Fruit fly (Drosophila melanogaster): ENCODE data around the gene Edem1.

The Edem1 gene

dm6 chrX:1858867-1859266 is 49.8 kb downstream of the Edem1 start, which contains the start of gene Lamtor5 (continued):
- TF ChIP-seq lola (GFP tag; optimal IDR thresholded peaks at IDR 0.05) = peak in 1 of 3 experiments; percentile 21
- TF ChIP-seq klu (GFP tag; IDR thresholded peaks at IDR 0.05) = peak; percentile 15; the same call in 1 of the 2 replicates
- TF ChIP-seq stwl (tag; optimal IDR thresholded peaks at IDR 0.05) = peak; percentile 24
- no peak for TF ChIP-seq CG1024 (GFP tag; IDR thresholded peaks at IDR 0.05)
- no peak for TF ChIP-seq her (GFP tag; optimal IDR thresholded peaks at IDR 0.05)
- TF ChIP-seq CG9817 (tag; optimal IDR thresholded peaks at IDR 0.05) = peak; percentile 14
- 0 out of 2 replicates have a peak, but pooled peaks have one; percentile 39 for TF ChIP-seq CG17328 (GFP tag; IDR thresholded peaks at IDR 0.05)
- peak in 1 of 2 experiments; percentile 37 for TF ChIP-seq chif (GFP tag; optimal IDR thresholded peaks at IDR 0.05)
- peak; percentile 23 for TF ChIP-seq gro (GFP tag; optimal IDR thresholded peaks at IDR 0.05)
- peak; percentile 22 for TF ChIP-seq Hand (GFP tag; optimal IDR thresholded peaks at IDR 0.05)
- TF ChIP-seq row (GFP tag; IDR thresholded peaks at IDR 0.05) = peak; percentile 84
- no peak for TF ChIP-seq run (tag; optimal IDR thresholded peaks at IDR 0.05)
- no peak for TF ChIP-seq CG10654 (GFP tag; optimal IDR thresholded peaks at IDR 0.05)
- TF ChIP-seq jumu (GFP tag; optimal IDR thresholded peaks at IDR 0.05) = peak; percentile 29
- TF ChIP-seq CG14710 (tag; optimal IDR thresholded peaks at IDR 0.05) = peak; percentile 12
- peak; percentile 71 for TF ChIP-seq CG2120 (GFP tag; optimal IDR thresholded peaks at IDR 0.05)
- peak; percentile 48 for TF ChIP-seq bcd (GFP tag; optimal IDR thresholded peaks at IDR 0.05)
- peak; percentile 31 for TF ChIP-seq CoRest (tag; optimal IDR thresholded peaks at IDR 0.05)
- peak; percentile 33 for TF ChIP-seq CG17385 (GFP tag; optimal IDR thresholded peaks at IDR 0.05)
- TF ChIP-seq CG16779 (GFP tag; IDR thresholded peaks at IDR 0.05) = peak; percentile 28; the same call in 1 of the 2 replicates
- TF ChIP-seq CG15269 (tag; optimal IDR thresholded peaks at IDR 0.05) = peak; percentile 45
- peak; percentile 46 for TF ChIP-seq CG9727 (GFP tag; optimal IDR thresholded peaks at IDR 0.05)
- no peak for TF ChIP-seq Ravus (GFP tag; IDR thresholded peaks at IDR 0.05)
- TF ChIP-seq Mrtf (GFP tag; IDR thresholded peaks at IDR 0.05) = no peak
- TF ChIP-seq CG8281 (tag; optimal IDR thresholded peaks at IDR 0.05) = no peak
- peak; percentile 37 for TF ChIP-seq CG3281 (GFP tag; optimal IDR thresholded peaks at IDR 0.05)
- TF ChIP-seq sug (tag; optimal IDR thresholded peaks at IDR 0.05) = peak; percentile 15
- TF ChIP-seq sd (tag; optimal IDR thresholded peaks at IDR 0.05) = peak; percentile 26
- no peak for TF ChIP-seq CG15073 (GFP tag; optimal IDR thresholded peaks at IDR 0.05)
- no peak for TF ChIP-seq CG6765 (GFP tag; optimal IDR thresholded peaks at IDR 0.05)
- TF ChIP-seq HmgZ (tag; optimal IDR thresholded peaks at IDR 0.05) = peak; percentile 6
- TF ChIP-seq Ssrp (tag; optimal IDR thresholded peaks at IDR 0.05) = peak; percentile 32
- peak; percentile 49 for TF ChIP-seq Hmr (GFP tag; optimal IDR thresholded peaks at IDR 0.05)
- TF ChIP-seq sob (GFP tag; IDR thresholded peaks at IDR 0.05) = peak; percentile 61
- TF ChIP-seq CG6854 (GFP tag; optimal IDR thresholded peaks at IDR 0.05) = peak; percentile 32
- peak; percentile 19 for TF ChIP-seq Nf-YB (GFP tag; optimal IDR thresholded peaks at IDR 0.05)
- no peak for TF ChIP-seq CG10147 (GFP tag; optimal IDR thresholded peaks at IDR 0.05)
- peak; percentile 45 for TF ChIP-seq CG13775 (GFP tag; optimal IDR thresholded peaks at IDR 0.05)
- no peak for TF ChIP-seq pita (GFP tag; optimal IDR thresholded peaks at IDR 0.05)
- peak; percentile 55 for TF ChIP-seq Fer1 (GFP tag; optimal IDR thresholded peaks at IDR 0.05)
- peak; percentile 41 for TF ChIP-seq phol (tag; optimal IDR thresholded peaks at IDR 0.05)
- TF ChIP-seq Sry-δ (GFP tag; optimal IDR thresholded peaks at IDR 0.05) = peak; percentile 14
- no peak for TF ChIP-seq hb (GFP tag; IDR thresholded peaks at IDR 0.05; ENCODE audit: partially characterized antibody)
- TF ChIP-seq fru (optimal IDR thresholded peaks at IDR 0.05) = no peak
- TF ChIP-seq CG4707 (GFP tag; optimal IDR thresholded peaks at IDR 0.05) = peak; percentile 51
- TF ChIP-seq Xbp1 (GFP tag; optimal IDR thresholded peaks at IDR 0.05) = peak; percentile 27
- peak; percentile 76 for TF ChIP-seq CG9932 (GFP tag; IDR thresholded peaks at IDR 0.05)
- TF ChIP-seq Lpt (GFP tag; optimal IDR thresholded peaks at IDR 0.05) = no peak
- peak; percentile 69 for TF ChIP-seq lab (GFP tag; optimal IDR thresholded peaks at IDR 0.05)
- TF ChIP-seq slbo (GFP tag; IDR thresholded peaks at IDR 0.05) = peak; percentile 73
- peak; percentile 7; the same call in 1 of the 2 replicates for TF ChIP-seq cas (GFP tag; IDR thresholded peaks at IDR 0.05)
